Fruit fly (Drosophila melanogaster): ENCODE results near the gene CG11353.

- TF ChIP-seq Sin3A (optimal IDR thresholded peaks at IDR 0.05) (no peak), ttk (optimal IDR thresholded peaks at IDR 0.05) (no peak)
Measured at dm6 chr3L:4548380-4548779, 15.4 kb downstream of the CG11353 start.
